Worm (Caenorhabditis elegans) whole organism, young adult: Measurements from ENCODE around the gene srw-127.

Experiments
- F49E8.2 ChIP-seq: sonication (generic microtip); optimal IDR thresholded peaks from 3 replicates; lab custom pipeline; 2017; ENCODE audit warnings: missing genetic modification characterization, mild to moderate bottlenecking, missing compliant biosample characterization, antibody characterized with exemption, moderate library complexity; ENCODE audit not compliant: insufficient read depth
- F57C9.4 ChIP-seq: sonication (generic microtip); optimal IDR thresholded peaks from 2 replicates; lab custom pipeline; 2017; ENCODE audit warnings: mild to moderate bottlenecking, missing genetic modification characterization, missing compliant biosample characterization
- aptf-2 ChIP-seq: fragments of 200-800 bp; sonication (Bioruptor generic); conservative IDR thresholded peaks from 2 replicates; pipeline ENCODE4 v1.3.6; 2022; ENCODE audit warnings: missing genetic modification reagents, missing genetic modification characterization, missing compliant biosample characterization
- atf-7 ChIP-seq: sonication (generic microtip); optimal IDR thresholded peaks from 2 replicates; lab custom pipeline; 2017; ENCODE audit warnings: mild to moderate bottlenecking, missing genetic modification characterization, missing compliant biosample characterization
- efl-1 ChIP-seq: fragments of 150-350 bp; optimal IDR thresholded peaks from 2 replicates; lab custom pipeline; 2014; ENCODE audit warnings: missing biosample characterization, missing genetic modification reagents, missing genetic modification characterization
- lin-35 ChIP-seq, 3 experiments: fragments of 150-350 bp in 2 of 3; sonication (generic microtip) in 1 of 3; optimal IDR thresholded peaks; 2 replicates each; lab custom pipeline; 2014 to 2018; ENCODE audit warnings: missing biosample characterization in 3 of 3, missing genetic modification characterization in 3 of 3, missing genetic modification reagents in 3 of 3
- nfya-1 ChIP-seq: sonication (generic microtip); optimal IDR thresholded peaks from 2 replicates; lab custom pipeline; 2017; ENCODE audit warnings: antibody characterized with exemption, missing compliant biosample characterization, missing genetic modification characterization, borderline replicate concordance; ENCODE audit not compliant: insufficient read depth
- pbrm-1 ChIP-seq: fragments of 200-800 bp; sonication (Bioruptor generic); IDR thresholded peaks from 2 replicates; pipeline ENCODE4 v1.3.6; 2022; ENCODE audit warnings: missing genetic modification reagents, missing genetic modification characterization, missing compliant biosample characterization
- sea-2 ChIP-seq: fragments of 200-800 bp; sonication (Bioruptor generic); IDR thresholded peaks from 2 replicates; pipeline ENCODE4 v1.3.6; 2022; ENCODE audit warnings: missing genetic modification characterization, missing compliant biosample characterization

- TF ChIP-seq F57C9.4 (no peak), pbrm-1 (no peak), F49E8.2 (tag; lab: Kevin White, UChicago) (no peak), nfya-1 (no peak), lin-35 (GFP tag; optimal IDR thresholded peaks at IDR 0.05; lab: Kevin White, UChicago) (no peak), efl-1 (GFP tag; lab: Kevin White, UChicago) (no peak), atf-7 (tag; lab: Kevin White, UChicago) (no peak), sea-2 (GFP tag; lab: Robert Waterston, UW) (no peak), aptf-2 (GFP tag; lab: Robert Waterston, UW) (no peak)
These were observed 46.6 kb downstream of the srw-127 start, which contains the start of gene mdt-6 for ce11 chrV:7059350-7059749.
